Worm (Caenorhabditis elegans): Measurements from ENCODE around the gene Y49E10.29.

Gene Y49E10.29

DNA sequence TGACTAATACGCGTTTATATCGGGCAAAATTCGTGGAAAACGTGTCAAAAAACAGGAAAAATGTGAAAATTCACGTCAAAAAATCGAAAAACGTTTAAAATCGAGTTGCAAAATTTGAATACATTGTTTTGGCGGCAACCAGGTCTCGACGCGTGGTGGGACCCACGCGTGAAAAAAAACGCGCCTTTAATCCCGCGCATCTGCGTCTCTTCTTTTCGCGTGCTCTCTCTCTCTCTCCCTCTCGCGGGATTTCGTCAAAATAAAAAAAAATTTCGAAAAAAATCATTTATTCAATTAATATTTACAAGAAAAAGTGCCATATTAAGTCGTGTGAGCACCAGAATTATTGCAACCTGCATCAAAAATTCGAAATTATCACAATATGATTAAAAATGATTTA lies 15.7 kb upstream of the Y49E10.29 start, which contains the start of gene ani-1 (continued):
- peak; percentile 65 for TF ChIP-seq nhr-19 (GFP tag; conservative IDR thresholded peaks at IDR 0.05)
- TF ChIP-seq ztf-11 (tag; optimal IDR thresholded peaks at IDR 0.05) = peak in 1 of 2 experiments; percentile 17
- TF ChIP-seq snu-23 (GFP tag; optimal IDR thresholded peaks at IDR 0.05) = peak; percentile 71
- no peak for TF ChIP-seq egl-13 (tag; optimal IDR thresholded peaks at IDR 0.05)
- no peak for TF ChIP-seq lir-3 (tag; optimal IDR thresholded peaks at IDR 0.05; ENCODE audit: poor library complexity)
- no peak for TF ChIP-seq elt-2 (tag; optimal IDR thresholded peaks at IDR 0.05)
- no peak for TF ChIP-seq nhr-11 (tag; optimal IDR thresholded peaks at IDR 0.05)
- TF ChIP-seq ceh-88 (GFP tag; IDR thresholded peaks at IDR 0.05) = peak; percentile 34; the same call in 1 of the 2 replicates
- peak; percentile 70 for TF ChIP-seq unc-86 (tag; optimal IDR thresholded peaks at IDR 0.05)
- TF ChIP-seq swsn-7 (tag; optimal IDR thresholded peaks at IDR 0.05) = peak; percentile 59
- TF ChIP-seq nhr-28 (tag; optimal IDR thresholded peaks at IDR 0.05) = no peak
- no peak for TF ChIP-seq ceh-90 (tag; optimal IDR thresholded peaks at IDR 0.05)
- TF ChIP-seq unc-130 (tag; optimal IDR thresholded peaks at IDR 0.05) = peak; percentile 75
- TF ChIP-seq ceh-8 (GFP tag; optimal IDR thresholded peaks at IDR 0.05) = peak; percentile 45
- no peak; the same call in 1 of the 2 replicates for TF ChIP-seq grh-1 (GFP tag; IDR thresholded peaks at IDR 0.05)
- TF ChIP-seq nhr-90 (tag; optimal IDR thresholded peaks at IDR 0.05; ENCODE audit: poor library complexity) = peak; percentile 49
- no peak for TF ChIP-seq C34B4.2 (tag; optimal IDR thresholded peaks at IDR 0.05)
- no peak for TF ChIP-seq unc-62 (GFP tag; optimal IDR thresholded peaks at IDR 0.05)
- TF ChIP-seq F16B12.6 (tag; optimal IDR thresholded peaks at IDR 0.05) = peak; percentile 54
- TF ChIP-seq sox-4 (tag; optimal IDR thresholded peaks at IDR 0.05) = no peak
- TF ChIP-seq irx-1 (tag; optimal IDR thresholded peaks at IDR 0.05) = peak; percentile 36
- TF ChIP-seq ets-5 (GFP tag; IDR thresholded peaks at IDR 0.05) = no peak
- TF ChIP-seq vab-15 (tag; optimal IDR thresholded peaks at IDR 0.05) = no peak
- TF ChIP-seq lin-15B (tag; optimal IDR thresholded peaks at IDR 0.05) = peak; percentile 65
- no peak for TF ChIP-seq ces-1 (GFP tag; optimal IDR thresholded peaks at IDR 0.05)
- peak; percentile 88 to 92 (median 90) for TF ChIP-seq dpl-1 (GFP tag; optimal IDR thresholded peaks at IDR 0.05)
- peak in 1 of 6 experiments; percentile 42 for TF ChIP-seq elt-3 (tag; optimal IDR thresholded peaks at IDR 0.05)
- TF ChIP-seq lin-14 (GFP tag; optimal IDR thresholded peaks at IDR 0.05) = peak; percentile 70
- TF ChIP-seq isw-1 (GFP tag; IDR thresholded peaks at IDR 0.05) = peak; percentile 70
- TF ChIP-seq aly-2 (tag; optimal IDR thresholded peaks at IDR 0.05) = no peak

DNA sequence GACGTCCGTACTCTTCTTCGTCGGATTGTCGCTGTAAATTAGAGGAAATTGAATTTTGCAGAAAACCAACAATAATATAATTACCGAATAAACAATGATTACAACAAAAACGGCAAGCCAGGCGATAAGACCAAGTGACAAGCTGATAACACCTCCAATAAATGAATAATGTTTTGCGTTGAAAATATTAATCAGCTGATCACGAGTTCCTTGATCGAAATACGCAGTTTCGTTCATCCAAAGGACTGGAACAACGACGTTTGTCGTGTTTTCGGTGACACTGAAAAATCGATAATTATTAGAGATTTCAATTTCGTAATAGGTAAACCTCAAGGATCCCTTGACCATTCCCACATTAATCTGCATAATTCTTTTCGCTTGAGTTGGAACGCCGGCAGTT lies 15.2 kb upstream of the Y49E10.29 start:
- no peak for TF ChIP-seq unc-98 (GFP tag; IDR thresholded peaks at IDR 0.05)
- no peak for TF ChIP-seq nhr-28 (tag; optimal IDR thresholded peaks at IDR 0.05)
- TF ChIP-seq snu-23 (GFP tag; optimal IDR thresholded peaks at IDR 0.05) = no peak
- TF ChIP-seq elt-2 (tag; optimal IDR thresholded peaks at IDR 0.05) = peak; percentile 76
- TF ChIP-seq efl-1 (optimal IDR thresholded peaks at IDR 0.05) = no peak
- TF ChIP-seq efl-1 (GFP tag; optimal IDR thresholded peaks at IDR 0.05 in 1 of 2) = peak in 1 of 2 experiments; percentile 70
- no peak for TF ChIP-seq blmp-1 (tag; optimal IDR thresholded peaks at IDR 0.05)
- TF ChIP-seq egl-27 (tag; optimal IDR thresholded peaks at IDR 0.05) = no peak
- no peak for TF ChIP-seq nhr-85 (tag)
- no peak for TF ChIP-seq nhr-237 (tag; optimal IDR thresholded peaks at IDR 0.05)

DNA sequence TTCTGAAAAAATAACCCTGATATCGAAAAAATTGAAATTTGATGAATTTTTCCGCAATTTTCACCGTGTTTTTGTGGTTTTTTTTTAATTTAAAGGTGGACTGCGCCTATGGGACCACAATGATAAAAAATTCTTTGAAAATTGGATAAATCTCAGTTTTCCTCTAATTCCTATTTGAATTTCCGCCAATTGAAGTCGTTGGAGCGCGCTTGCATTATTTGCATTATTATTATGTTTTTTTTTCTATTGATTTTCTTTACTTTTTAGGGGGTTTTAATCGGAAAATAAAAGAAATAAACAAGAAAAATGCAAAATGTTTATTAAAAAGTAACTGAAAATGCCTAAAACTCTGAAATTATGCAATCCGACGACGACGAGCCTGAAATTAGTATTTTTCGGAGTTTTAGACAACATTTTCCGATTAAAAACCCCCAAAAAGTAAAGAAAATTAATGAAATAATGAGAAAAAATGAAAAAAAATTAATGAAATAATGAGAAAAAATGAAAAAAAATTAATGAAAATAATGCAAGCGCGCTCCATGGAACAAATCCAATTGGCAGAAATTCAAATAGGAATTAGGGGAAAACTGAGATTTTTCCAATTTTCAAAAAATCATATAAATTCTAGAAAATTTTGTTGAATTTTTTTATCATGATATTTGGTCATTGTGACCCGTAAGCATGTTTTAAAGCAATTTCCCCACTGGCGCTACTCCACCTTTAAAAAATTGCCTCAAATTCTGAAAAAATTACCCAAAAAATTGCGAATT lies 13.1 kb upstream of the Y49E10.29 start:
- no peak for TF ChIP-seq sox-4 (tag; optimal IDR thresholded peaks at IDR 0.05)
- no peak for TF ChIP-seq zip-4 (GFP tag; optimal IDR thresholded peaks at IDR 0.05)
- no peak for TF ChIP-seq egl-13 (tag; optimal IDR thresholded peaks at IDR 0.05)
- no peak for TF ChIP-seq mef-2 (tag; optimal IDR thresholded peaks at IDR 0.05)
- TF ChIP-seq irx-1 (tag; optimal IDR thresholded peaks at IDR 0.05) = no peak
- TF ChIP-seq lin-35 (GFP tag; optimal IDR thresholded peaks at IDR 0.05) = peak in 1 of 2 experiments; percentile 13
- TF ChIP-seq alr-1 (tag; optimal IDR thresholded peaks at IDR 0.05; ENCODE audit: borderline replicate concordance) = no peak
- no peak for TF ChIP-seq grh-1 (GFP tag; IDR thresholded peaks at IDR 0.05)
- TF ChIP-seq ceh-63 (GFP tag; optimal IDR thresholded peaks at IDR 0.05) = no peak
- peak in 2 of 3 experiments; percentile 23 to 39 for TF ChIP-seq dpl-1 (GFP tag; optimal IDR thresholded peaks at IDR 0.05)
- TF ChIP-seq nhr-11 (tag; optimal IDR thresholded peaks at IDR 0.05) = no peak
- no peak for TF ChIP-seq jun-1 (tag; optimal IDR thresholded peaks at IDR 0.05)
- peak in 1 of 2 experiments; percentile 53 for TF ChIP-seq efl-1 (optimal IDR thresholded peaks at IDR 0.05)
- peak; percentile 34 to 95 for TF ChIP-seq efl-1 (GFP tag; optimal IDR thresholded peaks at IDR 0.05 in 1 of 2)
- TF ChIP-seq pax-3 (tag; optimal IDR thresholded peaks at IDR 0.05) = no peak
- TF ChIP-seq fkh-8 (tag; optimal IDR thresholded peaks at IDR 0.05) = no peak
- no peak for TF ChIP-seq egl-27 (tag; optimal IDR thresholded peaks at IDR 0.05)
- TF ChIP-seq zag-1 (tag; optimal IDR thresholded peaks at IDR 0.05) = no peak
- TF ChIP-seq ama-1 (optimal IDR thresholded peaks at IDR 0.05) = no peak
- TF ChIP-seq efl-3 (GFP tag; optimal IDR thresholded peaks at IDR 0.05) = no peak

Measured in whole organism, L1 larva.